Fruit fly (Drosophila melanogaster) whole organism, embryonic: ENCODE results near the gene Tm1.

Source experiments
- Adf1 ChIP-seq: fragments of 200-800 bp; sonication (Bioruptor generic); IDR thresholded peaks from 2 replicates; pipeline ENCODE4 v1.3.6; 2022; ENCODE audit warnings: missing biosample characterization, missing genetic modification characterization
- Aef1 ChIP-seq: fragments of 200-800 bp; sonication (Bioruptor generic); IDR thresholded peaks from 3 replicates; pipeline ENCODE4 v1.3.6; 2022; ENCODE audit warnings: missing biosample characterization, missing genetic modification characterization
- Atf6 ChIP-seq: fragments of 200-800 bp; sonication (Bioruptor generic); IDR thresholded peaks from 2 replicates; pipeline ENCODE4 v1.3.6; 2022; ENCODE audit warnings: missing biosample characterization, missing genetic modification characterization
- B-H1 ChIP-seq: fragments of 200-800 bp; sonication (Bioruptor generic); IDR thresholded peaks from 3 replicates; pipeline ENCODE4 v1.3.6; 2022; ENCODE audit warnings: missing biosample characterization, missing genetic modification characterization
- CG10543 ChIP-seq: fragments of 200-800 bp; sonication (Bioruptor generic); optimal IDR thresholded peaks from 3 replicates; lab custom pipeline; 2017; ENCODE audit warnings: missing biosample characterization, mild to moderate bottlenecking, missing genetic modification characterization, moderate library complexity
- CG11398 ChIP-seq: fragments of 200-800 bp; sonication (Bioruptor generic); optimal IDR thresholded peaks from 2 replicates; lab custom pipeline; 2016; ENCODE audit warnings: missing biosample characterization, missing genetic modification characterization
- CG13775 ChIP-seq: fragments of 200-800 bp; sonication (Bioruptor generic); optimal IDR thresholded peaks from 3 replicates; lab custom pipeline; 2017; ENCODE audit warnings: missing biosample characterization, mild to moderate bottlenecking, missing genetic modification characterization
- CG14965 ChIP-seq: fragments of 200-800 bp; sonication (Bioruptor generic); optimal IDR thresholded peaks from 2 replicates; lab custom pipeline; 2016; ENCODE audit warnings: missing biosample characterization, missing genetic modification characterization, borderline replicate concordance
- CG15011 ChIP-seq: fragments of 200-800 bp; sonication (Bioruptor generic); optimal IDR thresholded peaks from 3 replicates; lab custom pipeline; 2018; ENCODE audit warnings: missing biosample characterization, mild to moderate bottlenecking, missing genetic modification characterization
- CG15269 ChIP-seq: fragments of 200-800 bp; sonication (Bioruptor generic); optimal IDR thresholded peaks from 2 replicates; lab custom pipeline; 2018; ENCODE audit warnings: missing biosample characterization, mild to moderate bottlenecking, missing genetic modification characterization, moderate library complexity
- CG16815 ChIP-seq: fragments of 200-800 bp; sonication (Bioruptor generic); optimal IDR thresholded peaks from 3 replicates; lab custom pipeline; 2017; ENCODE audit warnings: missing biosample characterization, mild to moderate bottlenecking, missing genetic modification characterization
- CG16863 ChIP-seq: fragments of 200-800 bp; sonication (Bioruptor generic); optimal IDR thresholded peaks from 3 replicates; lab custom pipeline; 2016; ENCODE audit warnings: missing biosample characterization, missing genetic modification characterization
- CG17361 ChIP-seq: fragments of 200-800 bp; sonication (Bioruptor generic); IDR thresholded peaks from 3 replicates; pipeline ENCODE4 v1.3.6; 2022; ENCODE audit warnings: missing biosample characterization, missing genetic modification characterization
- CG18619 ChIP-seq: fragments of 200-800 bp; sonication (Bioruptor generic); optimal IDR thresholded peaks from 3 replicates; lab custom pipeline; 2017; ENCODE audit warnings: missing biosample characterization, mild to moderate bottlenecking, missing genetic modification characterization
- CG2120 ChIP-seq: fragments of 200-800 bp; sonication (Bioruptor generic); optimal IDR thresholded peaks from 3 replicates; lab custom pipeline; 2016; ENCODE audit warnings: missing biosample characterization, missing genetic modification characterization
- CG32767 ChIP-seq: fragments of 200-800 bp; sonication (Bioruptor generic); IDR thresholded peaks from 2 replicates; pipeline ENCODE4 v1.3.6; 2022; ENCODE audit warnings: missing biosample characterization, missing genetic modification characterization
- CG34376 ChIP-seq: fragments of 200-800 bp; sonication (Bioruptor generic); optimal IDR thresholded peaks from 2 replicates; lab custom pipeline; 2018; ENCODE audit warnings: missing biosample characterization, mild to moderate bottlenecking, missing genetic modification characterization
- CG34422 ChIP-seq: fragments of 200-800 bp; sonication (Bioruptor generic); IDR thresholded peaks from 3 replicates; pipeline ENCODE4 v1.3.6; 2022; ENCODE audit warnings: missing biosample characterization, missing genetic modification characterization
- CG6791 ChIP-seq: fragments of 200-800 bp; sonication (Bioruptor generic); IDR thresholded peaks from 3 replicates; pipeline ENCODE4 v1.3.6; 2022; ENCODE audit warnings: missing biosample characterization, missing genetic modification characterization; ENCODE audit not compliant: partially characterized antibody
- CG7357 ChIP-seq: fragments of 200-800 bp; sonication (Bioruptor generic); IDR thresholded peaks from 3 replicates; pipeline ENCODE4 v1.3.6; 2022; ENCODE audit warnings: missing biosample characterization, missing genetic modification characterization
- CG7556 ChIP-seq: fragments of 200-800 bp; sonication (Bioruptor generic); optimal IDR thresholded peaks from 2 replicates; lab custom pipeline; 2017; ENCODE audit warnings: missing biosample characterization, mild to moderate bottlenecking, missing genetic modification characterization
- CG8924 ChIP-seq: fragments of 200-800 bp; optimal IDR thresholded peaks from 3 replicates; lab custom pipeline; 2019; ENCODE audit warnings: missing biosample characterization, mild to moderate bottlenecking, missing genetic modification characterization, moderate library complexity
- CG9876 ChIP-seq: fragments of 200-800 bp; sonication (Bioruptor generic); optimal IDR thresholded peaks from 2 replicates; lab custom pipeline; 2016; ENCODE audit warnings: missing biosample characterization, missing genetic modification characterization
- Dbx ChIP-seq: fragments of 200-800 bp; sonication (Bioruptor generic); IDR thresholded peaks from 3 replicates; pipeline ENCODE4 v1.3.6; 2022; ENCODE audit warnings: missing biosample characterization, missing genetic modification characterization
- Dip2 ChIP-seq: fragments of 200-800 bp; sonication (Bioruptor generic); IDR thresholded peaks from 2 replicates; pipeline ENCODE4 v1.3.6; 2022; ENCODE audit warnings: missing biosample characterization, missing genetic modification characterization
- Dip3 ChIP-seq: fragments of 200-800 bp; sonication (Bioruptor generic); optimal IDR thresholded peaks from 3 replicates; lab custom pipeline; 2016; ENCODE audit warnings: missing biosample characterization, missing genetic modification characterization
- Dref ChIP-seq: fragments of 200-800 bp; sonication (Bioruptor generic); IDR thresholded peaks from 2 replicates; pipeline ENCODE4 v1.3.6; 2022; ENCODE audit warnings: missing biosample characterization, missing genetic modification characterization
- Gsc ChIP-seq: fragments of 200-800 bp; sonication (Bioruptor generic); IDR thresholded peaks from 2 replicates; pipeline ENCODE4 v1.3.6; 2022; ENCODE audit warnings: missing biosample characterization, missing genetic modification characterization
- Lim3 ChIP-seq: fragments of 200-800 bp; sonication (Bioruptor generic); IDR thresholded peaks from 2 replicates; pipeline ENCODE4 v1.3.6; 2022; ENCODE audit warnings: missing biosample characterization, missing genetic modification characterization
- Nf-YC ChIP-seq: fragments of 200-800 bp; optimal IDR thresholded peaks from 3 replicates; lab custom pipeline; 2019; ENCODE audit warnings: missing biosample characterization, mild to moderate bottlenecking, missing genetic modification characterization, moderate library complexity
- Sox100B ChIP-seq: fragments of 200-800 bp; sonication (Bioruptor generic); optimal IDR thresholded peaks from 3 replicates; lab custom pipeline; 2018; ENCODE audit warnings: missing biosample characterization, mild to moderate bottlenecking, missing genetic modification characterization
- Ssrp ChIP-seq: fragments of 200-800 bp; sonication (Bioruptor generic); optimal IDR thresholded peaks from 2 replicates; lab custom pipeline; 2018; ENCODE audit warnings: missing biosample characterization, mild to moderate bottlenecking, missing genetic modification characterization, moderate library complexity
- ab ChIP-seq: fragments of 200-800 bp; sonication (Bioruptor generic); optimal IDR thresholded peaks from 2 replicates; lab custom pipeline; 2016; ENCODE audit warnings: missing biosample characterization, missing genetic modification characterization
- cato ChIP-seq: fragments of 200-800 bp; sonication (Bioruptor generic); optimal IDR thresholded peaks from 2 replicates; lab custom pipeline; 2016; ENCODE audit warnings: missing biosample characterization, missing genetic modification characterization, borderline replicate concordance
- chn ChIP-seq: fragments of 200-800 bp; sonication (Bioruptor generic); optimal IDR thresholded peaks from 2 replicates; lab custom pipeline; 2016; ENCODE audit warnings: missing biosample characterization, missing genetic modification characterization
- crc ChIP-seq: fragments of 200-800 bp; sonication (Bioruptor generic); optimal IDR thresholded peaks from 2 replicates; lab custom pipeline; 2016; ENCODE audit warnings: missing biosample characterization, missing genetic modification characterization
- dan ChIP-seq: fragments of 200-800 bp; sonication (Bioruptor generic); IDR thresholded peaks from 2 replicates; pipeline ENCODE4 v1.3.6; 2022; ENCODE audit warnings: missing biosample characterization, missing genetic modification characterization
- dm ChIP-seq: fragments of 200-800 bp; sonication (Bioruptor generic); optimal IDR thresholded peaks from 3 replicates; lab custom pipeline; 2016; ENCODE audit warnings: missing biosample characterization, missing genetic modification characterization
- dmrt11E ChIP-seq: fragments of 200-800 bp; sonication (Bioruptor generic); optimal IDR thresholded peaks from 3 replicates; lab custom pipeline; 2018; ENCODE audit warnings: missing biosample characterization, mild to moderate bottlenecking, missing genetic modification characterization, moderate library complexity
- emc ChIP-seq: fragments of 200-800 bp; sonication (Bioruptor generic); optimal IDR thresholded peaks from 2 replicates; lab custom pipeline; 2016; ENCODE audit warnings: missing biosample characterization, missing genetic modification characterization
- fd102C ChIP-seq: fragments of 200-800 bp; sonication (Bioruptor generic); optimal IDR thresholded peaks from 2 replicates; lab custom pipeline; 2018; ENCODE audit warnings: missing biosample characterization, mild to moderate bottlenecking, missing genetic modification characterization, moderate library complexity
- fru ChIP-seq: fragments of >200 bp; optimal IDR thresholded peaks from 2 replicates; lab custom pipeline; 2017
- gsb ChIP-seq: fragments of 200-800 bp; sonication (Bioruptor generic); IDR thresholded peaks from 2 replicates; pipeline ENCODE4 v1.3.6; 2022; ENCODE audit warnings: missing biosample characterization, missing genetic modification characterization
- gsb-n ChIP-seq: fragments of 200-800 bp; sonication (Bioruptor generic); optimal IDR thresholded peaks from 3 replicates; lab custom pipeline; 2018; ENCODE audit warnings: missing biosample characterization, mild to moderate bottlenecking, missing genetic modification characterization
- hb ChIP-seq: fragments of 200-800 bp; sonication (Bioruptor generic); IDR thresholded peaks from 3 replicates; pipeline ENCODE4 v1.3.6; 2022; ENCODE audit warnings: missing biosample characterization, missing genetic modification characterization; ENCODE audit not compliant: partially characterized antibody
- her ChIP-seq: fragments of 200-800 bp; sonication (Bioruptor generic); optimal IDR thresholded peaks from 2 replicates; lab custom pipeline; 2016; ENCODE audit warnings: missing biosample characterization, missing genetic modification characterization
- otp ChIP-seq: fragments of 200-800 bp; sonication (Bioruptor generic); IDR thresholded peaks from 3 replicates; pipeline ENCODE4, ENCODE4 v1.3.6; 2022; ENCODE audit warnings: missing biosample characterization, missing genetic modification characterization
- pros ChIP-seq: fragments of 200-800 bp; sonication (Bioruptor generic); optimal IDR thresholded peaks from 3 replicates; lab custom pipeline; 2019; ENCODE audit warnings: missing biosample characterization, mild to moderate bottlenecking, missing genetic modification characterization, moderate library complexity
- sisA ChIP-seq: fragments of 200-800 bp; sonication (Bioruptor generic); IDR thresholded peaks from 2 replicates; pipeline ENCODE4 v1.3.6; 2022; ENCODE audit warnings: missing biosample characterization, missing genetic modification characterization
- tio ChIP-seq: fragments of 200-800 bp; sonication (Bioruptor generic); optimal IDR thresholded peaks from 2 replicates; lab custom pipeline; 2017; ENCODE audit warnings: missing biosample characterization, missing genetic modification characterization, inconsistent platforms

Gene Tm1

dm6 chr3R:15342926-15343685 is 65.1 kb downstream of the Tm1 start, which contains the start of gene Nagk (continued):
- peak; percentile 66 for TF ChIP-seq Nf-YC
- TF ChIP-seq tio (GFP tag; lab: Kevin White, UChicago): no peak
- TF ChIP-seq B-H1 (GFP tag; lab: Robert Waterston, UW): 0 out of 3 replicates have a peak, but pooled peaks have one; percentile 19
- TF ChIP-seq fd102C (GFP tag; lab: Kevin White, UChicago): no peak
- TF ChIP-seq Adf1 (GFP tag; lab: Robert Waterston, UW): peak; percentile 31; the same call in 1 of the 2 replicates
- peak; percentile 19; the same call in 1 of the 3 replicates for TF ChIP-seq CG34422 (GFP tag; lab: Robert Waterston, UW)
- TF ChIP-seq gsb (GFP tag; lab: Robert Waterston, UW): no peak
- peak; percentile 54 for TF ChIP-seq CG16815 (GFP tag; lab: Kevin White, UChicago)
- no peak for TF ChIP-seq CG9876 (GFP tag; lab: Kevin White, UChicago)
- peak; percentile 43 for TF ChIP-seq chn (GFP tag; lab: Kevin White, UChicago)
- TF ChIP-seq ab (GFP tag; lab: Kevin White, UChicago): no peak
- peak; percentile 49 for TF ChIP-seq Ssrp
- peak; percentile 88 for TF ChIP-seq CG17361 (GFP tag; lab: Robert Waterston, UW)
- TF ChIP-seq Dref (GFP tag; lab: Robert Waterston, UW): peak; percentile 56
- TF ChIP-seq CG7357 (GFP tag; lab: Robert Waterston, UW): no peak
- peak; percentile 50 for TF ChIP-seq CG34376 (GFP tag; lab: Kevin White, UChicago)
- no peak for TF ChIP-seq otp (GFP tag; lab: Robert Waterston, UW)
- no peak for TF ChIP-seq Gsc (GFP tag; lab: Robert Waterston, UW)
- peak; percentile 41 for TF ChIP-seq cato (GFP tag; lab: Kevin White, UChicago)
- peak; percentile 69 for TF ChIP-seq CG2120 (GFP tag; lab: Kevin White, UChicago)
- TF ChIP-seq dmrt11E (tag; lab: Kevin White, UChicago): peak; percentile 34
- TF ChIP-seq CG15269 (tag; lab: Kevin White, UChicago): peak; percentile 60
- TF ChIP-seq CG15011: peak; percentile 71
- no peak for TF ChIP-seq Dip2 (GFP tag; lab: Robert Waterston, UW)
- TF ChIP-seq Aef1: peak; percentile 11; the same call in 1 of the 3 replicates
- peak; percentile 40 for TF ChIP-seq her
- TF ChIP-seq CG11398 (GFP tag; lab: Kevin White, UChicago): no peak
- peak; percentile 38 for TF ChIP-seq dm (GFP tag; lab: Kevin White, UChicago)
- peak; percentile 81 for TF ChIP-seq CG7556 (GFP tag; lab: Kevin White, UChicago)
- 0 out of 2 replicates have a peak, but pooled peaks have one; percentile 30 for TF ChIP-seq sisA
- peak; percentile 13; the same call in 1 of the 2 replicates for TF ChIP-seq Atf6 (GFP tag; lab: Robert Waterston, UW)
- TF ChIP-seq CG13775: peak; percentile 79
- TF ChIP-seq CG18619 (GFP tag; lab: Kevin White, UChicago): peak; percentile 78
- peak; percentile 49; the same call in 1 of the 3 replicates for TF ChIP-seq Dbx (GFP tag; lab: Robert Waterston, UW)
- TF ChIP-seq dan: no peak
- no peak for TF ChIP-seq Sox100B (GFP tag; lab: Kevin White, UChicago)
- TF ChIP-seq gsb-n (tag; lab: Kevin White, UChicago): peak; percentile 39
- TF ChIP-seq Dip3: peak; percentile 58
- TF ChIP-seq CG14965 (GFP tag; lab: Kevin White, UChicago): no peak
- no peak for TF ChIP-seq Lim3 (GFP tag; lab: Robert Waterston, UW)
- no peak for TF ChIP-seq fru (lab: Kevin White, UChicago)
- TF ChIP-seq CG6791 (GFP tag; lab: Robert Waterston, UW): peak; percentile 68; the same call in 2 of the 3 replicates
- peak; percentile 79 for TF ChIP-seq CG8924 (tag; lab: Kevin White, UChicago)
- TF ChIP-seq hb (GFP tag; lab: Robert Waterston, UW): no peak
- no peak for TF ChIP-seq pros (GFP tag; lab: Kevin White, UChicago)
- peak; percentile 12 for TF ChIP-seq crc (GFP tag; lab: Kevin White, UChicago)
- peak; percentile 67 for TF ChIP-seq CG10543 (GFP tag; lab: Kevin White, UChicago)
- peak; percentile 15; the same call in 1 of the 2 replicates for TF ChIP-seq CG32767 (GFP tag; lab: Robert Waterston, UW)
- peak; percentile 45 for TF ChIP-seq emc (GFP tag; lab: Kevin White, UChicago)
- TF ChIP-seq CG16863 (GFP tag; lab: Kevin White, UChicago): peak; percentile 60
